Fruit fly (Drosophila melanogaster) whole organism, embryonic: ENCODE measurements around the gene CG11986.

ENCODE experiments used
- Awh ChIP-seq: fragments of 200-800 bp; sonication (Bioruptor generic); IDR thresholded peaks from 2 replicates; pipeline ENCODE4, ENCODE4 v1.3.6; 2022; ENCODE audit warnings: missing biosample characterization, missing genetic modification characterization
- CG10147 ChIP-seq: fragments of 200-800 bp; sonication (Bioruptor generic); optimal IDR thresholded peaks from 2 replicates; lab custom pipeline; 2019; ENCODE audit warnings: missing biosample characterization, mild to moderate bottlenecking, missing genetic modification characterization, moderate library complexity
- CG10654 ChIP-seq: fragments of 200-800 bp; sonication (Bioruptor generic); optimal IDR thresholded peaks from 2 replicates; lab custom pipeline; 2016; ENCODE audit warnings: missing biosample characterization, missing genetic modification characterization
- CG11247 ChIP-seq: fragments of 200-800 bp; sonication (Bioruptor generic); IDR thresholded peaks from 2 replicates; pipeline ENCODE4 v1.3.6; 2022; ENCODE audit warnings: missing biosample characterization, missing genetic modification characterization
- CG12219 ChIP-seq: fragments of 200-800 bp; sonication (Bioruptor generic); optimal IDR thresholded peaks from 3 replicates; lab custom pipeline; 2018; ENCODE audit warnings: missing biosample characterization, mild to moderate bottlenecking, missing genetic modification characterization
- CG14860 ChIP-seq: fragments of 200-800 bp; sonication (Bioruptor generic); IDR thresholded peaks from 3 replicates; pipeline ENCODE4 v1.3.6; 2022; ENCODE audit warnings: missing biosample characterization, missing genetic modification characterization; ENCODE audit not compliant: partially characterized antibody
- CG1792 ChIP-seq: fragments of 200-800 bp; sonication (Bioruptor generic); optimal IDR thresholded peaks from 2 replicates; lab custom pipeline; 2016; ENCODE audit warnings: missing biosample characterization, missing genetic modification characterization
- CG18764 ChIP-seq: fragments of 200-800 bp; sonication (Bioruptor generic); optimal IDR thresholded peaks from 3 replicates; lab custom pipeline; 2016; ENCODE audit warnings: missing biosample characterization, missing genetic modification characterization
- CG2875 ChIP-seq: fragments of 200-800 bp; sonication (Bioruptor generic); optimal IDR thresholded peaks from 2 replicates; lab custom pipeline; 2017; ENCODE audit warnings: missing biosample characterization, mild to moderate bottlenecking, missing genetic modification characterization, missing genetic modification reagents
- CG3163 ChIP-seq: fragments of 200-800 bp; sonication (Bioruptor generic); optimal IDR thresholded peaks from 3 replicates; lab custom pipeline; 2016; ENCODE audit warnings: missing biosample characterization, missing genetic modification characterization
- CG3847 ChIP-seq: fragments of 200-800 bp; sonication (Bioruptor generic); IDR thresholded peaks from 2 replicates; pipeline ENCODE4 v1.3.6; 2022; ENCODE audit warnings: missing biosample characterization, missing genetic modification characterization
- CG3995 ChIP-seq: fragments of 200-800 bp; sonication (Bioruptor generic); optimal IDR thresholded peaks from 3 replicates; lab custom pipeline; 2016; ENCODE audit warnings: missing biosample characterization, missing genetic modification characterization
- CG4424 ChIP-seq: fragments of 200-800 bp; sonication (Bioruptor generic); optimal IDR thresholded peaks from 3 replicates; lab custom pipeline; 2016; ENCODE audit warnings: missing biosample characterization, missing genetic modification characterization
- CG5245 ChIP-seq: fragments of 200-800 bp; sonication (Bioruptor generic); optimal IDR thresholded peaks from 3 replicates; lab custom pipeline; 2016; ENCODE audit warnings: missing biosample characterization, missing genetic modification characterization
- CG6813 ChIP-seq: fragments of 200-800 bp; sonication (Bioruptor generic); optimal IDR thresholded peaks from 2 replicates; lab custom pipeline; 2017; ENCODE audit warnings: missing biosample characterization, missing genetic modification characterization, mild to moderate bottlenecking, moderate library complexity, missing genetic modification reagents
- CG7271 ChIP-seq: fragments of 200-800 bp; sonication (Bioruptor generic); optimal IDR thresholded peaks from 2 replicates; lab custom pipeline; 2018; ENCODE audit warnings: missing biosample characterization, mild to moderate bottlenecking, missing genetic modification characterization, moderate library complexity
- CG8924 ChIP-seq: fragments of 200-800 bp; optimal IDR thresholded peaks from 3 replicates; lab custom pipeline; 2019; ENCODE audit warnings: missing biosample characterization, mild to moderate bottlenecking, missing genetic modification characterization, moderate library complexity
- CG9876 ChIP-seq: fragments of 200-800 bp; sonication (Bioruptor generic); optimal IDR thresholded peaks from 2 replicates; lab custom pipeline; 2016; ENCODE audit warnings: missing biosample characterization, missing genetic modification characterization
- Dek ChIP-seq: fragments of 200-800 bp; sonication (Bioruptor generic); optimal IDR thresholded peaks from 3 replicates; lab custom pipeline; 2019; ENCODE audit warnings: missing biosample characterization, mild to moderate bottlenecking, missing genetic modification characterization, moderate library complexity
- Dfd ChIP-seq, 2 experiments: fragments of >200 bp; optimal IDR thresholded peaks; 2 replicates each; lab custom pipeline; 2017; ENCODE audit warnings: missing biosample characterization in 2 of 2, missing genetic modification characterization in 2 of 2
- Dip3 ChIP-seq: fragments of 200-800 bp; sonication (Bioruptor generic); optimal IDR thresholded peaks from 3 replicates; lab custom pipeline; 2016; ENCODE audit warnings: missing biosample characterization, missing genetic modification characterization
- GATAe ChIP-seq: fragments of 200-800 bp; sonication (Bioruptor generic); conservative IDR thresholded peaks from 2 replicates; pipeline ENCODE4 v1.3.6; 2022; ENCODE audit warnings: missing biosample characterization, missing genetic modification characterization
- Hr78 ChIP-seq, 2 experiments: fragments of 200-800 bp in 1 of 2; fragments of >200 bp in 1 of 2; sonication (Bioruptor generic) in 1 of 2; optimal IDR thresholded peaks; 2 replicates each; lab custom pipeline; 2017 to 2019; ENCODE audit warnings: missing biosample characterization in 2 of 2, missing genetic modification characterization in 2 of 2, mild to moderate bottlenecking in 1 of 2, moderate library complexity in 1 of 2
- Hsf ChIP-seq: fragments of 200-800 bp; sonication (Bioruptor generic); optimal IDR thresholded peaks from 3 replicates; lab custom pipeline; 2016; ENCODE audit warnings: missing biosample characterization, missing genetic modification characterization
- Oaz ChIP-seq: fragments of 200-800 bp; sonication (Bioruptor generic); IDR thresholded peaks from 2 replicates; pipeline ENCODE4 v1.3.6; 2022; ENCODE audit warnings: missing biosample characterization, missing genetic modification characterization
- Poxn ChIP-seq: fragments of 200-800 bp; sonication (Bioruptor generic); IDR thresholded peaks from 2 replicates; pipeline ENCODE4 v1.3.6; 2022; ENCODE audit warnings: missing biosample characterization, missing genetic modification characterization
- Sry-δ ChIP-seq: fragments of 200-800 bp; sonication (Bioruptor generic); optimal IDR thresholded peaks from 2 replicates; lab custom pipeline; 2016; ENCODE audit warnings: missing biosample characterization, missing genetic modification characterization
- Stat92E ChIP-seq, 3 experiments: fragments of >200 bp in 2 of 3; fragments of 200-800 bp in 1 of 3; sonication (Bioruptor generic) in 1 of 3; optimal IDR thresholded peaks; 2 replicates each; lab custom pipeline; 2017 to 2019; ENCODE audit warnings: missing biosample characterization in 3 of 3, missing genetic modification characterization in 3 of 3, mild to moderate bottlenecking in 1 of 3, moderate library complexity in 1 of 3
- Xrp1 ChIP-seq: fragments of 200-800 bp; sonication (Bioruptor generic); IDR thresholded peaks from 2 replicates; pipeline ENCODE4 v1.3.6; 2022; ENCODE audit warnings: missing biosample characterization, missing genetic modification characterization
- az2 ChIP-seq: fragments of 200-800 bp; sonication (Bioruptor generic); optimal IDR thresholded peaks from 3 replicates; lab custom pipeline; 2016; ENCODE audit warnings: missing biosample characterization, missing genetic modification characterization
- cad ChIP-seq: fragments of >200 bp; optimal IDR thresholded peaks from 2 replicates; lab custom pipeline; 2017; ENCODE audit warnings: missing biosample characterization, missing genetic modification characterization
- cas ChIP-seq: fragments of 200-800 bp; sonication (Bioruptor generic); IDR thresholded peaks from 2 replicates; pipeline ENCODE4 v1.3.6; 2022; ENCODE audit warnings: missing biosample characterization, missing genetic modification characterization
- crol ChIP-seq: fragments of 200-800 bp; sonication (Bioruptor generic); IDR thresholded peaks from 2 replicates; pipeline ENCODE4 v1.3.6; 2022; ENCODE audit warnings: missing biosample characterization, missing genetic modification characterization
- dm ChIP-seq: fragments of 200-800 bp; sonication (Bioruptor generic); optimal IDR thresholded peaks from 3 replicates; lab custom pipeline; 2016; ENCODE audit warnings: missing biosample characterization, missing genetic modification characterization
- dysf ChIP-seq: fragments of 200-800 bp; sonication (Bioruptor generic); IDR thresholded peaks from 3 replicates; pipeline ENCODE4 v1.3.6; 2022; ENCODE audit warnings: missing biosample characterization, missing genetic modification characterization
- gro ChIP-seq: fragments of 200-800 bp; sonication (Bioruptor generic); optimal IDR thresholded peaks from 2 replicates; lab custom pipeline; 2016; ENCODE audit warnings: missing biosample characterization, missing genetic modification characterization
- h ChIP-seq: fragments of >200 bp; optimal IDR thresholded peaks from 2 replicates; lab custom pipeline; 2017
- ken ChIP-seq: fragments of 200-800 bp; sonication (Bioruptor generic); IDR thresholded peaks from 3 replicates; pipeline ENCODE4 v1.3.6; 2022; ENCODE audit warnings: missing biosample characterization, missing genetic modification characterization
- kni ChIP-seq: fragments of 200-800 bp; sonication (Bioruptor generic); optimal IDR thresholded peaks from 3 replicates; lab custom pipeline; 2017; ENCODE audit warnings: mild to moderate bottlenecking, missing biosample characterization, missing genetic modification reagents, missing genetic modification characterization
- luna ChIP-seq: fragments of 200-800 bp; sonication (Bioruptor generic); optimal IDR thresholded peaks from 2 replicates; lab custom pipeline; 2016; ENCODE audit warnings: missing biosample characterization, missing genetic modification characterization
- mam ChIP-seq: fragments of 200-800 bp; sonication (Bioruptor generic); optimal IDR thresholded peaks from 3 replicates; lab custom pipeline; 2016; ENCODE audit warnings: missing biosample characterization, missing genetic modification characterization
- nom ChIP-seq: fragments of 200-800 bp; sonication (Bioruptor generic); optimal IDR thresholded peaks from 2 replicates; lab custom pipeline; 2017; ENCODE audit warnings: missing biosample characterization, missing genetic modification characterization, mild to moderate bottlenecking, moderate library complexity, missing genetic modification reagents
- pros ChIP-seq: fragments of 200-800 bp; sonication (Bioruptor generic); optimal IDR thresholded peaks from 3 replicates; lab custom pipeline; 2019; ENCODE audit warnings: missing biosample characterization, mild to moderate bottlenecking, missing genetic modification characterization, moderate library complexity
- slou ChIP-seq: fragments of 200-800 bp; sonication (Bioruptor generic); optimal IDR thresholded peaks from 3 replicates; lab custom pipeline; 2016; ENCODE audit warnings: missing biosample characterization, missing genetic modification characterization
- trem ChIP-seq: fragments of 200-800 bp; optimal IDR thresholded peaks from 3 replicates; lab custom pipeline; 2019; ENCODE audit warnings: missing biosample characterization, mild to moderate bottlenecking, missing genetic modification characterization, moderate library complexity
- trh ChIP-seq: fragments of 200-800 bp; sonication (Bioruptor generic); optimal IDR thresholded peaks from 2 replicates; lab custom pipeline; 2016; ENCODE audit warnings: missing biosample characterization, missing genetic modification characterization
- tx ChIP-seq: fragments of 200-800 bp; sonication (Bioruptor generic); optimal IDR thresholded peaks from 2 replicates; lab custom pipeline; 2016; ENCODE audit warnings: missing biosample characterization, missing genetic modification characterization
- unc-4 ChIP-seq: fragments of 200-800 bp; sonication (Bioruptor generic); IDR thresholded peaks from 2 replicates; pipeline ENCODE4 v1.3.6; 2022; ENCODE audit warnings: missing biosample characterization, missing genetic modification characterization; ENCODE audit not compliant: partially characterized antibody
- wek ChIP-seq: fragments of 200-800 bp; sonication (Bioruptor generic); optimal IDR thresholded peaks from 3 replicates; lab custom pipeline; 2018; ENCODE audit warnings: missing biosample characterization, mild to moderate bottlenecking, missing genetic modification characterization, moderate library complexity
- zfh1 ChIP-seq: fragments of 200-800 bp; sonication (Bioruptor generic); IDR thresholded peaks from 3 replicates; pipeline ENCODE4 v1.3.6; 2022; ENCODE audit warnings: missing biosample characterization, missing genetic modification characterization

The CG11986 gene

DNA sequence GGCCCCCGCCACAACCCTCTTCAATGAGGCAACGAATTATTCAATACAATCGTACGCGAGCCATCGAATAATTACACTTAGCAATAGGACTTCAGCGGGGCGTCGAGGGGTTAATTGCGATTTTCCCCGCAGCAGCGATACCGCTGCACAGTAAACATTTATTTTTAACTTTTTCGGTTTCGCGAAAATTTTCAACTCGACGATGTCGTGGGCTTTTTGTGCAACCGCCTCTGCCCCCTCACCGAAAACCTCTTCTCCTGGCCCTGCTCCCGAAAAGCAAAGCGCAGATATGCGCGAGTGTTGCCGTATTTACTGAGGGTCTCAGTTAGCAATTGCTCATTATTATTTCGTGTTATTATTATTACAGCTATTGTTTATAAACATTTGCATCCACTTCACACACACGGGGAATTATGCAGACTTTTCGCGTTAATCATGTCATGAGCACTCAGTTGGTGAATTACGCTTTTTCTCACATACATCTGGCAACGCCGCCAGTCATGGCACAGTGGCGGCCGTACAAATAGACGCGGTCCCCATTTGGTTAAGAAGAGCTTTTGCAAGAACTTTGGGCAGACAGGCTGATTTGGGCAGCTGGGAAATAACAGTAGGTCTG lies 1.4 kb upstream of the CG11986 start (continued):
- TF ChIP-seq dm (GFP tag; lab: Kevin White, UChicago) (peak; percentile 50), CG6813 (GFP tag; lab: Kevin White, UChicago) (no peak), CG10654 (peak; percentile 10), dysf (GFP tag; lab: Robert Waterston, UW) (peak; percentile 49; the same call in 1 of the 3 replicates), ken (GFP tag; lab: Robert Waterston, UW) (0 out of 3 replicates have a peak, but pooled peaks have one; percentile 57), CG2875 (GFP tag; lab: Kevin White, UChicago) (peak; percentile 12), Hsf (GFP tag; lab: Kevin White, UChicago) (peak; percentile 52), CG1792 (GFP tag; lab: Kevin White, UChicago) (peak; percentile 18), Sry-δ (GFP tag; lab: Kevin White, UChicago) (peak; percentile 26), kni (GFP tag; lab: Kevin White, UChicago) (peak; percentile 57), CG3847 (GFP tag; lab: Robert Waterston, UW) (peak; percentile 62), trh (GFP tag; lab: Kevin White, UChicago) (no peak), cas (GFP tag; lab: Robert Waterston, UW) (no peak), az2 (GFP tag; lab: Kevin White, UChicago) (no peak), gro (GFP tag; lab: Kevin White, UChicago) (peak; percentile 67), cad (GFP tag; lab: Kevin White, UChicago) (no peak), CG3163 (peak; percentile 56), Xrp1 (0 out of 2 replicates have a peak, but pooled peaks have one; percentile 42), crol (GFP tag; lab: Robert Waterston, UW) (peak; percentile 99), CG9876 (GFP tag; lab: Kevin White, UChicago) (peak; percentile 56), Awh (GFP tag; lab: Robert Waterston, UW) (no peak), luna (GFP tag; lab: Kevin White, UChicago) (no peak), GATAe (no peak), CG3995 (GFP tag; lab: Kevin White, UChicago) (peak; percentile 33), h (no peak), Stat92E (GFP tag; optimal IDR thresholded peaks at IDR 0.05; lab: Kevin White, UChicago) (no peak), wek (GFP tag; lab: Kevin White, UChicago) (no peak), CG7271 (no peak), CG18764 (GFP tag; lab: Kevin White, UChicago) (no peak), Poxn (GFP tag; lab: Robert Waterston, UW) (no peak), tx (GFP tag; lab: Kevin White, UChicago) (peak; percentile 40), Dip3 (peak; percentile 58), CG10147 (peak; percentile 7), CG14860 (GFP tag; lab: Robert Waterston, UW) (no peak), CG4424 (GFP tag; lab: Kevin White, UChicago) (peak; percentile 25), trem (peak; percentile 39), Dfd (GFP tag; optimal IDR thresholded peaks at IDR 0.05; lab: Kevin White, UChicago) (no peak), CG11247 (GFP tag; lab: Robert Waterston, UW) (0 out of 2 replicates have a peak, but pooled peaks have one; percentile 35), nom (GFP tag; lab: Kevin White, UChicago) (peak; percentile 38), Dek (peak; percentile 52), CG5245 (GFP tag; lab: Kevin White, UChicago) (peak; percentile 32), unc-4 (GFP tag; lab: Robert Waterston, UW) (no peak; the same call in 1 of the 2 replicates), slou (GFP tag; lab: Kevin White, UChicago) (no peak), zfh1 (GFP tag; lab: Robert Waterston, UW) (peak; percentile 71), pros (GFP tag; lab: Kevin White, UChicago) (no peak), CG8924 (tag; lab: Kevin White, UChicago) (peak; percentile 51), Oaz (GFP tag; lab: Robert Waterston, UW) (no peak; the same call in 1 of the 2 replicates), mam (GFP tag; lab: Kevin White, UChicago) (peak; percentile 61), Hr78 (GFP tag; optimal IDR thresholded peaks at IDR 0.05; lab: Kevin White, UChicago) (no peak), CG12219 (GFP tag; lab: Kevin White, UChicago) (no peak)
